Fruit fly (Drosophila melanogaster) whole organism: Measurements from ENCODE around the gene hang.

Experiments used
- CG8478 ChIP-seq: fragments of >200 bp; optimal IDR thresholded peaks from 2 replicates; lab custom pipeline; 2018; ENCODE audit warnings: inconsistent platforms
- EcR ChIP-seq, 2 experiments: fragments of >200 bp; optimal IDR thresholded peaks; 2 replicates each; lab custom pipeline; 2017; ENCODE audit warnings: missing biosample characterization in 2 of 2, missing genetic modification characterization in 2 of 2, missing genetic modification reagents in 2 of 2
- psq ChIP-seq: fragments of >200 bp; optimal IDR thresholded peaks from 2 replicates; lab custom pipeline; 2017
- usp ChIP-seq: fragments of >200 bp; optimal IDR thresholded peaks from 2 replicates; lab custom pipeline; 2017; ENCODE audit warnings: missing biosample characterization, missing genetic modification characterization, mixed read lengths

dm6 chrX:16374059-16374458, 48.6 kb upstream of the hang start:
- TF ChIP-seq CG8478 = no peak
- TF ChIP-seq usp (GFP tag; lab: Kevin White, UChicago) = no peak
- no peak for TF ChIP-seq EcR (GFP tag; optimal IDR thresholded peaks at IDR 0.05; lab: Kevin White, UChicago)
- TF ChIP-seq psq = no peak
